Worm (Caenorhabditis elegans) whole organism, L3 larva: ENCODE data around the gene srw-60.

Experiments
- R02D3.7 ChIP-seq: fragments of 150-350 bp; optimal IDR thresholded peaks from 2 replicates; lab custom pipeline; 2014; ENCODE audit warnings: missing biosample characterization, missing genetic modification characterization
- ZK546.5 ChIP-seq: sonication (generic microtip); optimal IDR thresholded peaks from 2 replicates; lab custom pipeline; 2017; ENCODE audit warnings: missing biosample characterization, missing genetic modification characterization
- aly-2 ChIP-seq: fragments of 150-350 bp; optimal IDR thresholded peaks from 2 replicates; lab custom pipeline; 2014; ENCODE audit warnings: missing biosample characterization, missing genetic modification characterization
- ama-1 ChIP-seq: fragments of 150-350 bp; optimal IDR thresholded peaks from 2 replicates; lab custom pipeline; 2018
- ceh-16 ChIP-seq: sonication (generic microtip); optimal IDR thresholded peaks from 2 replicates; lab custom pipeline; 2017; ENCODE audit warnings: missing biosample characterization, missing genetic modification characterization
- ceh-28 ChIP-seq: fragments of 150-350 bp; optimal IDR thresholded peaks from 2 replicates; lab custom pipeline; 2014; ENCODE audit warnings: missing biosample characterization, missing genetic modification reagents, missing genetic modification characterization
- ceh-82 ChIP-seq: fragments of 150-350 bp; optimal IDR thresholded peaks from 2 replicates; lab custom pipeline; 2014; ENCODE audit warnings: missing biosample characterization, missing genetic modification characterization
- ceh-9 ChIP-seq: sonication (generic microtip); optimal IDR thresholded peaks from 2 replicates; lab custom pipeline; 2018; ENCODE audit warnings: missing biosample characterization, missing genetic modification characterization
- daf-12 ChIP-seq: fragments of 150-350 bp; optimal IDR thresholded peaks from 2 replicates; lab custom pipeline; 2014; ENCODE audit warnings: missing biosample characterization, missing genetic modification reagents, missing genetic modification characterization
- egl-27 ChIP-seq: sonication (generic microtip); optimal IDR thresholded peaks from 4 replicates; lab custom pipeline; 2017; ENCODE audit warnings: missing biosample characterization, missing genetic modification reagents, missing genetic modification characterization
- egl-5 ChIP-seq: fragments of 150-350 bp; optimal IDR thresholded peaks from 2 replicates; lab custom pipeline; 2017; ENCODE audit warnings: missing biosample characterization, missing genetic modification reagents, missing genetic modification characterization, inconsistent platforms
- elt-1 ChIP-seq: fragments of 150-350 bp; optimal IDR thresholded peaks from 2 replicates; lab custom pipeline; 2014; ENCODE audit warnings: missing biosample characterization, missing genetic modification characterization
- elt-2 ChIP-seq: sonication (generic microtip); optimal IDR thresholded peaks from 2 replicates; lab custom pipeline; 2016; ENCODE audit warnings: missing genetic modification reagents, mild to moderate bottlenecking, missing genetic modification characterization, missing compliant biosample characterization
- elt-3 ChIP-seq, 3 experiments: fragments of 150-350 bp in 1 of 3; sonication (generic microtip) in 2 of 3; optimal IDR thresholded peaks; 2 replicates in 2 of 3; 4 replicates in 1 of 3; lab custom pipeline; 2014 to 2017; ENCODE audit warnings: missing biosample characterization in 3 of 3, missing genetic modification characterization in 3 of 3
- eor-1 ChIP-seq, 2 experiments: fragments of 150-350 bp; optimal IDR thresholded peaks; 2 replicates each; lab custom pipeline; 2014 to 2018; ENCODE audit warnings: missing biosample characterization in 2 of 2, missing genetic modification characterization in 2 of 2
- fkh-10 ChIP-seq: sonication (generic microtip); optimal IDR thresholded peaks from 2 replicates; lab custom pipeline; 2017; ENCODE audit warnings: missing biosample characterization, missing genetic modification reagents, missing genetic modification characterization
- fkh-2 ChIP-seq: fragments of 150-350 bp; optimal IDR thresholded peaks from 2 replicates; lab custom pipeline; 2014; ENCODE audit warnings: missing biosample characterization, missing genetic modification reagents, missing genetic modification characterization
- fos-1 ChIP-seq: fragments of 150-350 bp; optimal IDR thresholded peaks from 2 replicates; lab custom pipeline; 2014; ENCODE audit warnings: missing biosample characterization, missing genetic modification characterization
- hmg-11 ChIP-seq: sonication (generic microtip); optimal IDR thresholded peaks from 2 replicates; lab custom pipeline; 2016; ENCODE audit warnings: missing genetic modification characterization, missing compliant biosample characterization
- jun-1 ChIP-seq: fragments of 150-350 bp; optimal IDR thresholded peaks from 2 replicates; lab custom pipeline; 2014; ENCODE audit warnings: missing biosample characterization, missing genetic modification reagents, missing genetic modification characterization
- lin-15B ChIP-seq: fragments of 150-350 bp; optimal IDR thresholded peaks from 2 replicates; lab custom pipeline; 2014; ENCODE audit warnings: missing biosample characterization, missing genetic modification characterization
- lin-39 ChIP-seq: fragments of 150-350 bp; optimal IDR thresholded peaks from 2 replicates; lab custom pipeline; 2018; ENCODE audit warnings: missing biosample characterization, missing genetic modification reagents, missing genetic modification characterization
- lsy-12 ChIP-seq: sonication (generic microtip); optimal IDR thresholded peaks from 2 replicates; lab custom pipeline; 2016; ENCODE audit warnings: mild to moderate bottlenecking, missing genetic modification characterization, missing compliant biosample characterization
- mdl-1 ChIP-seq: fragments of 150-350 bp; optimal IDR thresholded peaks from 2 replicates; lab custom pipeline; 2014; ENCODE audit warnings: missing biosample characterization, missing genetic modification characterization
- mml-1 ChIP-seq: fragments of 150-350 bp; sonication (generic microtip); optimal IDR thresholded peaks from 3 replicates; lab custom pipeline; 2014; ENCODE audit warnings: missing biosample characterization, missing genetic modification characterization
- nfya-1 ChIP-seq: sonication (generic microtip); optimal IDR thresholded peaks from 2 replicates; lab custom pipeline; 2017; ENCODE audit warnings: missing genetic modification characterization, mild to moderate bottlenecking, missing compliant biosample characterization, antibody characterized with exemption, moderate library complexity; ENCODE audit not compliant: insufficient read depth
- nhr-11 ChIP-seq: fragments of 150-350 bp; optimal IDR thresholded peaks from 2 replicates; lab custom pipeline; 2014; ENCODE audit warnings: missing biosample characterization, missing genetic modification characterization
- nhr-12 ChIP-seq: fragments of 150-350 bp; optimal IDR thresholded peaks from 2 replicates; lab custom pipeline; 2014; ENCODE audit warnings: missing biosample characterization, missing genetic modification characterization
- nhr-23 ChIP-seq: fragments of 150-350 bp; optimal IDR thresholded peaks from 2 replicates; lab custom pipeline; 2014; ENCODE audit warnings: missing biosample characterization, missing genetic modification reagents, missing genetic modification characterization
- nhr-237 ChIP-seq: fragments of 150-350 bp; optimal IDR thresholded peaks from 2 replicates; lab custom pipeline; 2014; ENCODE audit warnings: missing biosample characterization, missing genetic modification characterization
- nhr-25 ChIP-seq: sonication (generic microtip); optimal IDR thresholded peaks from 2 replicates; lab custom pipeline; 2017; ENCODE audit warnings: missing biosample characterization, missing genetic modification characterization
- nhr-28 ChIP-seq: fragments of 150-350 bp; optimal IDR thresholded peaks from 2 replicates; lab custom pipeline; 2014; ENCODE audit warnings: missing biosample characterization, missing genetic modification characterization
- nhr-43 ChIP-seq: sonication (generic microtip); optimal IDR thresholded peaks from 2 replicates; lab custom pipeline; 2016; ENCODE audit warnings: mild to moderate bottlenecking, missing genetic modification characterization, missing compliant biosample characterization; ENCODE audit not compliant: poor library complexity, severe bottlenecking
- nhr-67 ChIP-seq: fragments of 150-350 bp; optimal IDR thresholded peaks from 2 replicates; lab custom pipeline; 2014; ENCODE audit warnings: missing biosample characterization, missing genetic modification characterization
- nhr-76 ChIP-seq: fragments of 150-350 bp; sonication (generic microtip); optimal IDR thresholded peaks from 5 replicates; lab custom pipeline; 2014; ENCODE audit warnings: missing biosample characterization, missing genetic modification characterization
- nhr-77 ChIP-seq: fragments of 150-350 bp; optimal IDR thresholded peaks from 2 replicates; lab custom pipeline; 2014; ENCODE audit warnings: missing biosample characterization, missing genetic modification characterization
- pha-4 ChIP-seq: fragments of 150-350 bp; optimal IDR thresholded peaks from 2 replicates; lab custom pipeline; 2014; ENCODE audit warnings: missing biosample characterization, missing genetic modification reagents, missing genetic modification characterization
- pqm-1 ChIP-seq: fragments of 150-350 bp; optimal IDR thresholded peaks from 2 replicates; lab custom pipeline; 2017; ENCODE audit warnings: missing biosample characterization, missing genetic modification characterization, inconsistent platforms
- sea-2 ChIP-seq: fragments of 150-350 bp; sonication (generic microtip); optimal IDR thresholded peaks from 4 replicates; lab custom pipeline; 2014; ENCODE audit warnings: missing biosample characterization, missing genetic modification reagents, missing genetic modification characterization
- skn-1 ChIP-seq: fragments of 150-350 bp; optimal IDR thresholded peaks from 2 replicates; lab custom pipeline; 2014; ENCODE audit warnings: missing biosample characterization, missing genetic modification characterization
- snpc-4 ChIP-seq: fragments of 150-350 bp; optimal IDR thresholded peaks from 2 replicates; lab custom pipeline; 2014; ENCODE audit warnings: missing biosample characterization, missing genetic modification characterization
- tbx-2 ChIP-seq: sonication (generic microtip); optimal IDR thresholded peaks from 2 replicates; lab custom pipeline; 2016; ENCODE audit warnings: mild to moderate bottlenecking, missing genetic modification characterization, missing compliant biosample characterization
- unc-39 ChIP-seq: sonication (generic microtip); optimal IDR thresholded peaks from 4 replicates; lab custom pipeline; 2017; ENCODE audit warnings: missing biosample characterization, missing genetic modification characterization
- unc-62 ChIP-seq: fragments of 150-350 bp; sonication (generic microtip); optimal IDR thresholded peaks from 4 replicates; lab custom pipeline; 2014; ENCODE audit warnings: missing biosample characterization, missing genetic modification reagents, missing genetic modification characterization
- zag-1 ChIP-seq: fragments of 150-350 bp; optimal IDR thresholded peaks from 2 replicates; lab custom pipeline; 2014; ENCODE audit warnings: missing biosample characterization, missing genetic modification characterization
- ztf-11 ChIP-seq: fragments of 150-350 bp; optimal IDR thresholded peaks from 2 replicates; lab custom pipeline; 2014; ENCODE audit warnings: missing biosample characterization, missing genetic modification characterization
- ztf-4 ChIP-seq: fragments of 150-350 bp; optimal IDR thresholded peaks from 2 replicates; lab custom pipeline; 2014; ENCODE audit warnings: missing biosample characterization, missing genetic modification characterization

The srw-60 gene

ce11 chrII:2973940-2974402, 15.6 kb downstream of the srw-60 start (continued):
- TF ChIP-seq aly-2 (no peak), zag-1 (tag; lab: Kevin White, UChicago) (peak; percentile 80), nhr-25 (tag; lab: Kevin White, UChicago) (peak; percentile 97), fos-1 (tag; lab: Kevin White, UChicago) (peak; percentile 70), hmg-11 (tag; lab: Kevin White, UChicago) (peak; percentile 81), nhr-23 (tag; lab: Kevin White, UChicago) (peak; percentile 97), elt-2 (peak; percentile 87), R02D3.7 (tag; lab: Kevin White, UChicago) (peak; percentile 78), mml-1 (no peak), nhr-67 (tag; lab: Kevin White, UChicago) (no peak), elt-3 (tag; optimal IDR thresholded peaks at IDR 0.05; lab: Kevin White, UChicago) (peak in 2 of 3 experiments; percentile 1 to 37), unc-62 (peak; percentile 78), elt-1 (tag; lab: Kevin White, UChicago) (peak; percentile 84)

- TF ChIP-seq ceh-28 (tag; lab: Kevin White, UChicago) (peak; percentile 24), eor-1 (tag; optimal IDR thresholded peaks at IDR 0.05; lab: Kevin White, UChicago) (no peak), snpc-4 (no peak), unc-62 (no peak), pha-4 (tag; lab: Kevin White, UChicago) (peak; percentile 70), ztf-4 (tag; lab: Kevin White, UChicago) (peak; percentile 16), egl-27 (no peak), elt-3 (tag; optimal IDR thresholded peaks at IDR 0.05; lab: Kevin White, UChicago) (no peak), nhr-25 (tag; lab: Kevin White, UChicago) (no peak), aly-2 (no peak), tbx-2 (tag; lab: Kevin White, UChicago) (no peak), fkh-2 (tag; lab: Kevin White, UChicago) (no peak), fkh-10 (no peak), ceh-82 (tag; lab: Kevin White, UChicago) (no peak), R02D3.7 (tag; lab: Kevin White, UChicago) (no peak), lin-39 (tag; lab: Kevin White, UChicago) (no peak), zag-1 (tag; lab: Kevin White, UChicago) (no peak), nhr-11 (tag; lab: Kevin White, UChicago) (no peak), unc-39 (no peak), mdl-1 (tag; lab: Kevin White, UChicago) (no peak), nhr-77 (tag; lab: Kevin White, UChicago) (no peak), lin-15B (tag; lab: Kevin White, UChicago) (no peak), ceh-16 (tag; lab: Kevin White, UChicago) (no peak), elt-2 (peak; percentile 96), daf-12 (tag; lab: Kevin White, UChicago) (no peak), nhr-43 (tag; lab: Kevin White, UChicago) (no peak), skn-1 (tag; lab: Kevin White, UChicago) (no peak), nhr-23 (tag; lab: Kevin White, UChicago) (no peak), jun-1 (tag; lab: Kevin White, UChicago) (peak; percentile 37), fos-1 (tag; lab: Kevin White, UChicago) (no peak), pqm-1 (tag; lab: Kevin White, UChicago) (peak; percentile 69), elt-1 (tag; lab: Kevin White, UChicago) (no peak), ztf-11 (tag; lab: Kevin White, UChicago) (no peak), nhr-237 (no peak), lsy-12 (no peak), ZK546.5 (tag; lab: Kevin White, UChicago) (no peak), nhr-67 (tag; lab: Kevin White, UChicago) (no peak), nhr-12 (tag; lab: Kevin White, UChicago) (no peak), ama-1 (no peak), mml-1 (no peak), nhr-76 (no peak), sea-2 (GFP tag; lab: Kevin White, UChicago) (no peak), nfya-1 (tag; lab: Kevin White, UChicago) (no peak), hmg-11 (tag; lab: Kevin White, UChicago) (no peak), ceh-9 (tag; lab: Kevin White, UChicago) (no peak), nhr-28 (no peak), egl-5 (tag; lab: Kevin White, UChicago) (no peak)
Observed at ce11 chrII:2975561-2976230, 17.3 kb downstream of the srw-60 start.
